Fruit fly (Drosophila melanogaster): Measurements from ENCODE around the gene CG15465.
A peak's percentile ranks its signal among the peaks of the same experiment; 100 is the strongest.

CG15465 gene

DNA sequence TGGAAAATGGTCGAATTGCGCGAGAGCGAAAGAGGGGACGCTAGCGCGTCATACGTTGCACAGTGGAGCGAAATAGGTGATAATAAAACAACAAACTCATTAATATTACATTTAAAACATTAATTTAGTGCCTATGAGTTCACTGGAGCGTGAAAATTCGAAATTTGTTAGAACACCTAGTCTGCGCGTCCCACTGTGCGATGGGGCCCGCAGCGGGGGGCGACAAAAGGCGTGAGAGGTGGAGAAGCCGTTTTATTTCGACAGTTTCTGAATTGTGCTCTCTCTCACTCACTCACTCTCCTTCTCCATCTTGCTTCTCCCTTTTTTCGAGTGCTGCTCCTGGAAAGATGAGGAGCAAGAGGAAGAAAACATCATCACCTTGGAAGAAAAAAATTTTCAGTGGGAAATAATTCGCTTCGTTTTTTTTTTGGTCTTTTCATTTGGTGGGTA, 1.9 kb upstream of the CG15465 start (continued):
- peak; percentile 72 for TF ChIP-seq cato (GFP tag; optimal IDR thresholded peaks at IDR 0.05; ENCODE audit: borderline replicate concordance)
- peak; percentile 89 for TF ChIP-seq CG13296 (GFP tag; optimal IDR thresholded peaks at IDR 0.05)
- peak; percentile 97 for TF ChIP-seq Antp (GFP tag; optimal IDR thresholded peaks at IDR 0.05)
- peak; percentile 64 for TF ChIP-seq CG13123 (GFP tag; optimal IDR thresholded peaks at IDR 0.05)
- no peak for TF ChIP-seq pan (optimal IDR thresholded peaks at IDR 0.05)
- TF ChIP-seq pan (GFP tag; optimal IDR thresholded peaks at IDR 0.05 in 1 of 2, IDR thresholded peaks at IDR 0.05 in 1 of 2): peak in 1 of 2 experiments; percentile 98
- peak; percentile 95 for TF ChIP-seq B-H1 (GFP tag; IDR thresholded peaks at IDR 0.05)
- no peak for TF ChIP-seq hth (optimal IDR thresholded peaks at IDR 0.05)
- TF ChIP-seq cg (GFP tag; optimal IDR thresholded peaks at IDR 0.05): no peak
- TF ChIP-seq dpn (GFP tag; optimal IDR thresholded peaks at IDR 0.05): peak; percentile 93 to 97
- TF ChIP-seq CG30020 (tag; optimal IDR thresholded peaks at IDR 0.05): peak; percentile 57
- peak; percentile 89 for TF ChIP-seq CG3407 (GFP tag; optimal IDR thresholded peaks at IDR 0.05)
- TF ChIP-seq so (GFP tag; IDR thresholded peaks at IDR 0.05): peak; percentile 97
- TF ChIP-seq HLHmδ (GFP tag; optimal IDR thresholded peaks at IDR 0.05): peak; percentile 32
- TF ChIP-seq CG1603 (tag; optimal IDR thresholded peaks at IDR 0.05): peak; percentile 96
- TF ChIP-seq H15 (GFP tag; IDR thresholded peaks at IDR 0.05): peak; percentile 96
- peak; percentile 81 for TF ChIP-seq CG12104 (GFP tag; optimal IDR thresholded peaks at IDR 0.05)
- TF ChIP-seq CG31224 (GFP tag; IDR thresholded peaks at IDR 0.05): peak; percentile 92
- peak; percentile 60 for TF ChIP-seq Sry-δ (GFP tag; optimal IDR thresholded peaks at IDR 0.05)
- peak; percentile 96 for TF ChIP-seq CG6813 (GFP tag; optimal IDR thresholded peaks at IDR 0.05)
- TF ChIP-seq ttk (GFP tag; IDR thresholded peaks at IDR 0.05): peak; percentile 96
- peak; percentile 91 for TF ChIP-seq gsb-n (tag; optimal IDR thresholded peaks at IDR 0.05)
- peak; percentile 91 for TF ChIP-seq disco-r (GFP tag; optimal IDR thresholded peaks at IDR 0.05)
- peak; percentile 97 for TF ChIP-seq Fer1 (GFP tag; optimal IDR thresholded peaks at IDR 0.05)
- peak; percentile 91 for TF ChIP-seq pho (GFP tag; optimal IDR thresholded peaks at IDR 0.05)
- peak; percentile 98 for TF ChIP-seq dysf (GFP tag; IDR thresholded peaks at IDR 0.05)
- TF ChIP-seq Ets97D (GFP tag; optimal IDR thresholded peaks at IDR 0.05): peak; percentile 79
- TF ChIP-seq zf30C (GFP tag; optimal IDR thresholded peaks at IDR 0.05): no peak
- TF ChIP-seq CG13775 (GFP tag; optimal IDR thresholded peaks at IDR 0.05): peak; percentile 92
- TF ChIP-seq gfzf (GFP tag; optimal IDR thresholded peaks at IDR 0.05): no peak
- TF ChIP-seq en (GFP tag; optimal IDR thresholded peaks at IDR 0.05): peak; percentile 92
- peak; percentile 86 for TF ChIP-seq CG11398 (GFP tag; optimal IDR thresholded peaks at IDR 0.05)
- TF ChIP-seq maf-S (GFP tag; optimal IDR thresholded peaks at IDR 0.05): peak; percentile 93
- TF ChIP-seq CG5180 (GFP tag; optimal IDR thresholded peaks at IDR 0.05): peak; percentile 80
- peak; percentile 72 for TF ChIP-seq da (GFP tag; optimal IDR thresholded peaks at IDR 0.05)
- TF ChIP-seq peb (GFP tag; IDR thresholded peaks at IDR 0.05): peak; percentile 94
- peak; percentile 94 for TF ChIP-seq cas (GFP tag; IDR thresholded peaks at IDR 0.05)
- TF ChIP-seq hbn (GFP tag; IDR thresholded peaks at IDR 0.05; ENCODE audit: partially characterized antibody): no peak
- peak; percentile 82 for TF ChIP-seq CG1792 (GFP tag; optimal IDR thresholded peaks at IDR 0.05)
- peak; percentile 93 for TF ChIP-seq C15 (GFP tag; IDR thresholded peaks at IDR 0.05)
- peak; percentile 89 for TF ChIP-seq CG1602 (GFP tag; optimal IDR thresholded peaks at IDR 0.05)
- peak; percentile 87 for TF ChIP-seq CG15011 (GFP tag; optimal IDR thresholded peaks at IDR 0.05)
- TF ChIP-seq CG16863 (GFP tag; optimal IDR thresholded peaks at IDR 0.05): peak; percentile 93
- no peak for TF ChIP-seq stwl (tag; optimal IDR thresholded peaks at IDR 0.05)
- peak; percentile 96; the same call in 1 of the 3 replicates for TF ChIP-seq CG3726 (GFP tag; IDR thresholded peaks at IDR 0.05)
- TF ChIP-seq CG14667 (GFP tag; IDR thresholded peaks at IDR 0.05): peak; percentile 95
- TF ChIP-seq CG3847 (GFP tag; IDR thresholded peaks at IDR 0.05): peak; percentile 95
- peak; percentile 86 for TF ChIP-seq tap (tag; optimal IDR thresholded peaks at IDR 0.05)
- TF ChIP-seq CG18476 (GFP tag; optimal IDR thresholded peaks at IDR 0.05): peak; percentile 94
- peak; percentile 89 for TF ChIP-seq CG17612 (GFP tag; IDR thresholded peaks at IDR 0.05)
- TF ChIP-seq sob (GFP tag; IDR thresholded peaks at IDR 0.05): peak; percentile 97
- TF ChIP-seq abd-A (tag; optimal IDR thresholded peaks at IDR 0.05): peak; percentile 98
